Fruit fly (Drosophila melanogaster) whole organism, prepupa: ENCODE measurements around the gene CG9784.

Experiments used
- CG10669 ChIP-seq: fragments of 200-800 bp; sonication (Bioruptor generic); optimal IDR thresholded peaks from 3 replicates; lab custom pipeline; 2018; ENCODE audit warnings: missing biosample characterization, mild to moderate bottlenecking, missing genetic modification characterization, moderate library complexity
- CG15336 ChIP-seq: fragments of 200-800 bp; sonication (Bioruptor generic); IDR thresholded peaks from 2 replicates; pipeline ENCODE4 v1.3.6; 2022; ENCODE audit warnings: missing biosample characterization, missing genetic modification characterization
- CG1621 ChIP-seq: fragments of 200-800 bp; sonication (Bioruptor generic); optimal IDR thresholded peaks from 3 replicates; lab custom pipeline; 2018; ENCODE audit warnings: missing biosample characterization, mild to moderate bottlenecking, missing genetic modification characterization
- CG16779 ChIP-seq: fragments of 200-800 bp; sonication (Bioruptor generic); optimal IDR thresholded peaks from 3 replicates; lab custom pipeline; 2017; ENCODE audit warnings: missing biosample characterization, mild to moderate bottlenecking, missing genetic modification characterization
- CG3032 ChIP-seq: fragments of 200-800 bp; optimal IDR thresholded peaks from 2 replicates; lab custom pipeline; 2019; ENCODE audit warnings: missing biosample characterization, mild to moderate bottlenecking, missing genetic modification characterization, moderate library complexity
- CG32006 ChIP-seq: fragments of 200-800 bp; sonication (Bioruptor generic); optimal IDR thresholded peaks from 3 replicates; lab custom pipeline; 2017; ENCODE audit warnings: missing biosample characterization, mild to moderate bottlenecking, missing genetic modification characterization
- CG34406 ChIP-seq: fragments of 200-800 bp; sonication (Bioruptor generic); optimal IDR thresholded peaks from 3 replicates; lab custom pipeline; 2016; ENCODE audit warnings: missing biosample characterization, missing genetic modification characterization
- CG4318 ChIP-seq: fragments of 200-800 bp; sonication (Bioruptor generic); optimal IDR thresholded peaks from 3 replicates; lab custom pipeline; 2017; ENCODE audit warnings: missing biosample characterization, mild to moderate bottlenecking, missing genetic modification characterization
- CG6792 ChIP-seq: fragments of 200-800 bp; sonication (Bioruptor generic); optimal IDR thresholded peaks from 3 replicates; lab custom pipeline; 2016; ENCODE audit warnings: missing biosample characterization, missing genetic modification characterization
- CG7368 ChIP-seq: fragments of 200-800 bp; sonication (Bioruptor generic); optimal IDR thresholded peaks from 3 replicates; lab custom pipeline; 2016; ENCODE audit warnings: missing biosample characterization, missing genetic modification characterization
- CG8119 ChIP-seq: fragments of 200-800 bp; sonication (Bioruptor generic); IDR thresholded peaks from 3 replicates; pipeline ENCODE4 v1.3.6; 2022; ENCODE audit warnings: missing biosample characterization, missing genetic modification characterization
- CG8632 ChIP-seq: fragments of 200-800 bp; sonication (Bioruptor generic); optimal IDR thresholded peaks from 3 replicates; lab custom pipeline; 2016; ENCODE audit warnings: missing biosample characterization, missing genetic modification characterization
- CG9139 ChIP-seq: fragments of 200-800 bp; sonication (Bioruptor generic); optimal IDR thresholded peaks from 3 replicates; lab custom pipeline; 2017; ENCODE audit warnings: missing biosample characterization, mild to moderate bottlenecking, missing genetic modification characterization
- Eip78C ChIP-seq: fragments of 200-800 bp; sonication (Bioruptor generic); peaks from one replicate; lab custom pipeline; 2016; ENCODE audit warnings: missing biosample characterization, missing genetic modification characterization
- Gug ChIP-seq: fragments of 200-800 bp; sonication (Bioruptor generic); IDR thresholded peaks from 2 replicates; pipeline ENCODE4 v1.3.6; 2022; ENCODE audit warnings: missing biosample characterization, missing genetic modification characterization
- Hr38 ChIP-seq: sonication (Bioruptor generic); optimal IDR thresholded peaks from 2 replicates; lab custom pipeline; 2016; ENCODE audit warnings: missing biosample characterization, missing genetic modification characterization
- Lpt ChIP-seq: fragments of 200-800 bp; sonication (Bioruptor generic); optimal IDR thresholded peaks from 3 replicates; lab custom pipeline; 2016; ENCODE audit warnings: missing biosample characterization, missing genetic modification characterization
- Met ChIP-seq: fragments of 200-800 bp; sonication (Bioruptor generic); optimal IDR thresholded peaks from 3 replicates; lab custom pipeline; 2016; ENCODE audit warnings: missing biosample characterization, missing genetic modification characterization
- OdsH ChIP-seq: fragments of 200-800 bp; sonication (Bioruptor generic); optimal IDR thresholded peaks from 3 replicates; lab custom pipeline; 2016; ENCODE audit warnings: missing biosample characterization, missing genetic modification characterization
- Smox ChIP-seq: fragments of 200-800 bp; sonication (Bioruptor generic); optimal IDR thresholded peaks from 3 replicates; lab custom pipeline; 2016; ENCODE audit warnings: missing biosample characterization, missing genetic modification characterization
- Sox102F ChIP-seq: fragments of 200-800 bp; sonication (Bioruptor generic); optimal IDR thresholded peaks from 2 replicates; lab custom pipeline; 2016; ENCODE audit warnings: missing biosample characterization, mild to moderate bottlenecking, missing genetic modification characterization
- Sox15 ChIP-seq: fragments of 200-800 bp; sonication (Bioruptor generic); optimal IDR thresholded peaks from 3 replicates; lab custom pipeline; 2016; ENCODE audit warnings: missing biosample characterization, missing genetic modification characterization
- achi ChIP-seq: fragments of 200-800 bp; sonication (Bioruptor generic); optimal IDR thresholded peaks from 3 replicates; lab custom pipeline; 2016; ENCODE audit warnings: missing biosample characterization, missing genetic modification characterization
- cyc ChIP-seq: fragments of 200-800 bp; sonication (Bioruptor generic); optimal IDR thresholded peaks from 3 replicates; lab custom pipeline; 2016; ENCODE audit warnings: missing biosample characterization, missing genetic modification characterization
- dac ChIP-seq: fragments of 200-800 bp; sonication (Bioruptor generic); optimal IDR thresholded peaks from 2 replicates; lab custom pipeline; 2017; ENCODE audit warnings: missing biosample characterization, mild to moderate bottlenecking, missing genetic modification characterization
- eg ChIP-seq: fragments of 200-800 bp; sonication (Bioruptor generic); IDR thresholded peaks from 3 replicates; pipeline ENCODE4 v1.3.6; 2022; ENCODE audit warnings: missing biosample characterization, missing genetic modification characterization
- esn ChIP-seq: fragments of 200-800 bp; sonication (Bioruptor generic); optimal IDR thresholded peaks from 2 replicates; lab custom pipeline; 2016; ENCODE audit warnings: missing biosample characterization, mild to moderate bottlenecking, missing genetic modification characterization, moderate library complexity
- fd59A ChIP-seq: fragments of 200-800 bp; sonication (Bioruptor generic); optimal IDR thresholded peaks from 2 replicates; lab custom pipeline; 2017; ENCODE audit warnings: missing biosample characterization, mild to moderate bottlenecking, missing genetic modification characterization, missing genetic modification reagents
- fd85E ChIP-seq: fragments of 200-800 bp; sonication (Bioruptor generic); optimal IDR thresholded peaks from 3 replicates; lab custom pipeline; 2016; ENCODE audit warnings: missing biosample characterization, missing genetic modification characterization
- net ChIP-seq: fragments of 200-800 bp; sonication (Bioruptor generic); optimal IDR thresholded peaks from 3 replicates; lab custom pipeline; 2016; ENCODE audit warnings: missing biosample characterization, missing genetic modification characterization
- pdm3 ChIP-seq: fragments of 200-800 bp; sonication (Bioruptor generic); optimal IDR thresholded peaks from 3 replicates; lab custom pipeline; 2016; ENCODE audit warnings: missing biosample characterization, missing genetic modification characterization
- spab ChIP-seq: fragments of 200-800 bp; sonication (Bioruptor generic); optimal IDR thresholded peaks from 2 replicates; lab custom pipeline; 2017; ENCODE audit warnings: missing biosample characterization, mild to moderate bottlenecking, missing genetic modification characterization, missing genetic modification reagents
- ss ChIP-seq, 2 experiments: fragments of 200-800 bp; sonication (Bioruptor generic); optimal IDR thresholded peaks; 2 replicates in 1 of 2; 3 replicates in 1 of 2; lab custom pipeline; 2017 to 2018; ENCODE audit warnings: mild to moderate bottlenecking in 2 of 2, missing biosample characterization in 2 of 2, missing genetic modification characterization in 2 of 2, moderate library complexity in 1 of 2
- topi ChIP-seq: fragments of 200-800 bp; sonication (Bioruptor generic); optimal IDR thresholded peaks from 3 replicates; lab custom pipeline; 2016; ENCODE audit warnings: missing biosample characterization, missing genetic modification characterization

CG9784 gene

dm6 chrX:16633181-16633957 lies 34.4 kb upstream of the CG9784 start (continued):
- TF ChIP-seq CG8119 (GFP tag; lab: Robert Waterston, UW) (0 out of 3 replicates have a peak, but pooled peaks have one; percentile 27), ss (GFP tag; optimal IDR thresholded peaks at IDR 0.05; lab: Kevin White, UChicago) (no peak), CG15336 (GFP tag; lab: Robert Waterston, UW) (peak; percentile 36; the same call in 1 of the 2 replicates), Eip78C (peak; percentile 64), Smox (no peak), pdm3 (no peak), Gug (GFP tag; lab: Robert Waterston, UW) (0 out of 2 replicates have a peak, but pooled peaks have one; percentile 28), CG16779 (tag; lab: Kevin White, UChicago) (no peak), CG3032 (no peak), CG1621 (tag; lab: Kevin White, UChicago) (no peak)

dm6 chrX:16632135-16632534 lies 33.1 kb upstream of the CG9784 start, which contains the start of gene CG9777:
Gene CG9777 (minus strand): TSS chrX:16632235.
- TF ChIP-seq dac (no peak), CG15336 (GFP tag; lab: Robert Waterston, UW) (no peak), net (no peak), Gug (GFP tag; lab: Robert Waterston, UW) (no peak), CG7368 (GFP tag; lab: Kevin White, UChicago) (no peak), CG9139 (GFP tag; lab: Kevin White, UChicago) (no peak), cyc (GFP tag; lab: Kevin White, UChicago) (no peak), Lpt (no peak), CG16779 (tag; lab: Kevin White, UChicago) (no peak), CG6792 (GFP tag; lab: Kevin White, UChicago) (no peak), CG8632 (GFP tag; lab: Kevin White, UChicago) (no peak), CG4318 (GFP tag; lab: Kevin White, UChicago) (no peak), esn (GFP tag; lab: Kevin White, UChicago) (no peak), Sox15 (GFP tag; lab: Kevin White, UChicago) (no peak), eg (GFP tag; lab: Robert Waterston, UW) (no peak), fd85E (no peak), CG32006 (GFP tag; lab: Kevin White, UChicago) (no peak), Hr38 (no peak)

dm6 chrX:16624519-16624918 lies 25.5 kb upstream of the CG9784 start:
- TF ChIP-seq CG34406 (GFP tag; lab: Kevin White, UChicago) (no peak), Hr38 (no peak), CG10669 (GFP tag; lab: Kevin White, UChicago) (no peak), Gug (GFP tag; lab: Robert Waterston, UW) (no peak)

- TF ChIP-seq CG4318 (GFP tag; lab: Kevin White, UChicago) (no peak), CG8632 (GFP tag; lab: Kevin White, UChicago) (no peak), OdsH (GFP tag; lab: Kevin White, UChicago) (no peak), fd59A (no peak), CG32006 (GFP tag; lab: Kevin White, UChicago) (no peak), ss (GFP tag; optimal IDR thresholded peaks at IDR 0.05; lab: Kevin White, UChicago) (no peak), achi (GFP tag; lab: Kevin White, UChicago) (no peak), CG8119 (GFP tag; lab: Robert Waterston, UW) (no peak), Met (GFP tag; lab: Kevin White, UChicago) (no peak), esn (GFP tag; lab: Kevin White, UChicago) (no peak), CG1621 (tag; lab: Kevin White, UChicago) (no peak), Sox102F (no peak), spab (GFP tag; lab: Kevin White, UChicago) (no peak), topi (GFP tag; lab: Kevin White, UChicago) (no peak)
Observed at dm6 chrX:16623524-16623923, 24.5 kb upstream of the CG9784 start.
